Fruit fly (Drosophila melanogaster): ENCODE data around the gene bai.

dm6 chr3R:25050649-25051048, 11.5 kb downstream of the bai start:
- TF ChIP-seq CG8478 (optimal IDR thresholded peaks at IDR 0.05) (no peak), CTCF (optimal IDR thresholded peaks at IDR 0.05) (no peak)

Data from S2 (cell line).